Worm (Caenorhabditis elegans): ENCODE results near the gene C54E10.11.

The C54E10.11 gene

ce11 chrV:18787417-18787918, 14.5 kb downstream of the C54E10.11 start, which contains the start of gene Y17D7B.2:
Gene Y17D7B.2, plus strand, starts transcription at chrV:18787739.
- TF ChIP-seq ceh-14 (tag; optimal IDR thresholded peaks at IDR 0.05) (no peak), K09A11.1 (tag; optimal IDR thresholded peaks at IDR 0.05; ENCODE audit: insufficient read depth) (no peak), C08G9.2 (tag; optimal IDR thresholded peaks at IDR 0.05) (no peak), ceh-48 (tag; optimal IDR thresholded peaks at IDR 0.05) (no peak), ceh-24 (tag; optimal IDR thresholded peaks at IDR 0.05) (no peak), syd-9 (tag; optimal IDR thresholded peaks at IDR 0.05) (no peak), ceh-45 (GFP tag; IDR thresholded peaks at IDR 0.05) (no peak), elt-4 (tag; optimal IDR thresholded peaks at IDR 0.05) (no peak), lim-6 (tag; optimal IDR thresholded peaks at IDR 0.05) (no peak), eyg-1 (tag; optimal IDR thresholded peaks at IDR 0.05) (no peak), fkh-10 (GFP tag; optimal IDR thresholded peaks at IDR 0.05) (no peak), ceh-2 (tag; optimal IDR thresholded peaks at IDR 0.05) (no peak), T23F11.4 (GFP tag; optimal IDR thresholded peaks at IDR 0.05) (no peak), odd-2 (tag; optimal IDR thresholded peaks at IDR 0.05) (no peak), hlh-13 (GFP tag; optimal IDR thresholded peaks at IDR 0.05) (no peak)

ce11 chrV:18786694-18787093, 15.3 kb downstream of the C54E10.11 start, which contains the start of gene Y17D7B.3:
Gene Y17D7B.3, minus strand, starts transcription at chrV:18786794.
- TF ChIP-seq nhr-11 (tag; optimal IDR thresholded peaks at IDR 0.05) (no peak), ama-1 (optimal IDR thresholded peaks at IDR 0.05) (no peak), unc-55 (GFP tag; optimal IDR thresholded peaks at IDR 0.05) (no peak), nhr-232 (tag; optimal IDR thresholded peaks at IDR 0.05) (no peak), hlh-30 (tag; optimal IDR thresholded peaks at IDR 0.05; ENCODE audit: insufficient read depth) (no peak), pax-1 (tag; optimal IDR thresholded peaks at IDR 0.05) (no peak), fkh-6 (tag; optimal IDR thresholded peaks at IDR 0.05) (no peak), zip-5 (tag; optimal IDR thresholded peaks at IDR 0.05) (no peak), sdc-2 (tag; optimal IDR thresholded peaks at IDR 0.05) (no peak), pha-4 (tag; optimal IDR thresholded peaks at IDR 0.05) (no peak), dmd-4 (tag; optimal IDR thresholded peaks at IDR 0.05; ENCODE audit: borderline replicate concordance) (no peak)

DNA sequence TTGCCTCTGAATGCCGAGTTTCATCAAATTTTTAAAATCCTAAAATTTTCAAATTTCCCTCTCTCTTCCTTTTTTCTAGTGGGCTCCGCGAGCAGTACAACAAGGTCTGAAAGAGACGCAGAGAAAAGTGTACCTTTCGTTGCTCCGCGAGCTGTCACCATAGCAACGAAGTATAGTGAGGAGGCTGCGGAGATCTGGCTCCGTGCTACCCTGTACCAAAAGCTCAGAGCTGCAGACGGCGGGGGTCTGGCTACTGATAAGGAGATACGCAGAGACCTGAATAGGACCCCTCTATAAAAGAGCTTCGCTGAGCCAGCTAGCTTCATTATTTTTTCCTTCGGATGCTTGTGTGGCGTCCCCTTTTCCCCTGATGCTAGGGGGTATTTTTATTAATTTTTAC, 18.5 kb downstream of the C54E10.11 start, which contains the start of gene Y17D7B.10:
Y17D7B.10 (plus strand) TSS at position 243 of the 400 bp plus-strand sequence.
- TF ChIP-seq dmd-4 (tag; optimal IDR thresholded peaks at IDR 0.05; ENCODE audit: borderline replicate concordance) (no peak), tbx-2 (tag; optimal IDR thresholded peaks at IDR 0.05) (no peak), lin-11 (tag; optimal IDR thresholded peaks at IDR 0.05) (no peak), F13H6.1 (tag; optimal IDR thresholded peaks at IDR 0.05) (no peak), pat-9 (tag; optimal IDR thresholded peaks at IDR 0.05) (no peak), ceh-24 (tag; optimal IDR thresholded peaks at IDR 0.05) (no peak), zip-5 (tag; optimal IDR thresholded peaks at IDR 0.05) (no peak), odd-2 (tag; optimal IDR thresholded peaks at IDR 0.05) (no peak), hlh-8 (tag; optimal IDR thresholded peaks at IDR 0.05) (no peak), ceh-19 (GFP tag; optimal IDR thresholded peaks at IDR 0.05) (no peak), ceh-45 (GFP tag; IDR thresholded peaks at IDR 0.05) (no peak)

ce11 chrV:18782747-18783146, 19.2 kb downstream of the C54E10.11 start:
- TF ChIP-seq ets-4 (tag; optimal IDR thresholded peaks at IDR 0.05): no peak
- TF ChIP-seq madf-2 (tag; optimal IDR thresholded peaks at IDR 0.05): no peak
- TF ChIP-seq odd-2 (tag; optimal IDR thresholded peaks at IDR 0.05): no peak
- no peak for TF ChIP-seq dmd-4 (tag; optimal IDR thresholded peaks at IDR 0.05; ENCODE audit: borderline replicate concordance)
- no peak for TF ChIP-seq ceh-30 (tag; optimal IDR thresholded peaks at IDR 0.05)
- no peak for TF ChIP-seq C38D4.7 (GFP tag; optimal IDR thresholded peaks at IDR 0.05)
- no peak for TF ChIP-seq pat-9 (tag; optimal IDR thresholded peaks at IDR 0.05)
- TF ChIP-seq K09A11.1 (tag; optimal IDR thresholded peaks at IDR 0.05; ENCODE audit: insufficient read depth): no peak
- TF ChIP-seq elt-2 (tag; optimal IDR thresholded peaks at IDR 0.05): no peak
- no peak for TF ChIP-seq pax-1 (tag; optimal IDR thresholded peaks at IDR 0.05)
- no peak for TF ChIP-seq ref-2 (tag; optimal IDR thresholded peaks at IDR 0.05)
- no peak for TF ChIP-seq pha-4 (tag; optimal IDR thresholded peaks at IDR 0.05)
- TF ChIP-seq unc-55 (GFP tag; optimal IDR thresholded peaks at IDR 0.05): no peak
- TF ChIP-seq Y22D7AL.16 (tag; optimal IDR thresholded peaks at IDR 0.05): no peak
